Worm (Caenorhabditis elegans): ENCODE measurements around the gene F59B2.3.

The F59B2.3 gene

DNA sequence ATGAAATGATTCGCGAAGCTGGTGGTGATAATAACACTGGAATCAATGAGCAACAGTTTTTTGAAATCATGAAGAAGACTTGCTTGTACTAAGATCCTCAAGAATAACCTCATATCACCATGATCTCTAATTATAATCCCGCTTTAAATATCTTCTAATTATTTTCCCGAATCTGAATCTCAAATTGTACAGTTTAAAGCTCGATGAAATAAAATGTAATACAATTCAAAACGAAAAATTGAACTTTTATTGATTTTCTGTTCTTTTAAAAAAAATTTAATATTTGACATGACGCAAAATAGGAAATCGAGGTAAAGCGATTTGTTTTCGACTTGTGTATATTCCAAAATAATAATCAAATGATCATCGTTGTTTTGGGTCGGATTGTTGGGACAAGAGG is 24.7 kb downstream of the F59B2.3 start (continued):
- no peak for TF ChIP-seq F55B11.4 (tag; optimal IDR thresholded peaks at IDR 0.05; ENCODE audit: borderline replicate concordance, insufficient read depth)
- TF ChIP-seq egl-18 (GFP tag; IDR thresholded peaks at IDR 0.05) = no peak
- TF ChIP-seq rec-8 (tag; optimal IDR thresholded peaks at IDR 0.05) = no peak
- no peak for TF ChIP-seq dpff-1 (tag; optimal IDR thresholded peaks at IDR 0.05)
- TF ChIP-seq ztf-18 (tag; optimal IDR thresholded peaks at IDR 0.05) = peak; percentile 17
- peak; percentile 26 for TF ChIP-seq zim-3 (tag; optimal IDR thresholded peaks at IDR 0.05)
- no peak for TF ChIP-seq unc-62 (GFP tag; optimal IDR thresholded peaks at IDR 0.05)
- no peak for TF ChIP-seq ceh-27 (GFP tag; optimal IDR thresholded peaks at IDR 0.05)
- TF ChIP-seq lag-1 (GFP tag; IDR thresholded peaks at IDR 0.05) = no peak
- TF ChIP-seq F33H1.4 (GFP tag; IDR thresholded peaks at IDR 0.05) = no peak
- TF ChIP-seq efl-1 (GFP tag; optimal IDR thresholded peaks at IDR 0.05) = no peak
- TF ChIP-seq him-1 (tag; optimal IDR thresholded peaks at IDR 0.05) = no peak
- TF ChIP-seq let-526 (GFP tag; IDR thresholded peaks at IDR 0.05) = no peak
- no peak for TF ChIP-seq ZK185.1 (tag; optimal IDR thresholded peaks at IDR 0.05; ENCODE audit: poor library complexity, severe bottlenecking)
- TF ChIP-seq F23B12.7 (tag; optimal IDR thresholded peaks at IDR 0.05; ENCODE audit: insufficient read depth) = peak; percentile 23
- no peak for TF ChIP-seq mes-4 (tag; optimal IDR thresholded peaks at IDR 0.05)
- no peak for TF ChIP-seq F52B5.7 (tag; optimal IDR thresholded peaks at IDR 0.05)
- 0 out of 2 replicates have a peak, but pooled peaks have one; percentile 31 for TF ChIP-seq madf-6 (GFP tag; IDR thresholded peaks at IDR 0.05)
- TF ChIP-seq madf-10 (tag; optimal IDR thresholded peaks at IDR 0.05) = no peak
- TF ChIP-seq tbp1 (GFP tag; optimal IDR thresholded peaks at IDR 0.05) = no peak
- TF ChIP-seq snpc-1.3 (tag; optimal IDR thresholded peaks at IDR 0.05; ENCODE audit: insufficient read depth) = no peak
- no peak for TF ChIP-seq egrh-3 (GFP tag; IDR thresholded peaks at IDR 0.05)
- TF ChIP-seq F57A8.1 (GFP tag; optimal IDR thresholded peaks at IDR 0.05) = no peak
- no peak for TF ChIP-seq nfya-1 (tag; optimal IDR thresholded peaks at IDR 0.05; ENCODE audit: borderline replicate concordance, insufficient read depth)
- TF ChIP-seq nhr-179 (tag; optimal IDR thresholded peaks at IDR 0.05) = no peak
- no peak for TF ChIP-seq ccch-3 (GFP tag; optimal IDR thresholded peaks at IDR 0.05)
- peak; percentile 72; the same call in 1 of the 2 replicates for TF ChIP-seq Y95B8A.8 (GFP tag; IDR thresholded peaks at IDR 0.05)
- TF ChIP-seq nhr-90 (tag; optimal IDR thresholded peaks at IDR 0.05) = no peak
- no peak for TF ChIP-seq ztf-28 (GFP tag; IDR thresholded peaks at IDR 0.05)
- TF ChIP-seq somi-1 (GFP tag; optimal IDR thresholded peaks at IDR 0.05) = peak; percentile 38
- no peak for TF ChIP-seq pbrm-1 (GFP tag; IDR thresholded peaks at IDR 0.05)
- no peak for TF ChIP-seq akir-1 (GFP tag; optimal IDR thresholded peaks at IDR 0.05)
- peak; percentile 47; the same call in 1 of the 2 replicates for TF ChIP-seq hsf-1 (GFP tag; IDR thresholded peaks at IDR 0.05)
- no peak for TF ChIP-seq F57C9.4 (tag; optimal IDR thresholded peaks at IDR 0.05)
- peak; percentile 73 for TF ChIP-seq B0336.3 (GFP tag; IDR thresholded peaks at IDR 0.05)
- TF ChIP-seq ztf-25 (GFP tag; IDR thresholded peaks at IDR 0.05) = no peak
- TF ChIP-seq gei-17 (GFP tag; optimal IDR thresholded peaks at IDR 0.05) = no peak
- TF ChIP-seq lsy-27 (tag; optimal IDR thresholded peaks at IDR 0.05; ENCODE audit: borderline replicate concordance, insufficient read depth) = no peak
- no peak for TF ChIP-seq B0261.1 (tag; optimal IDR thresholded peaks at IDR 0.05)
- TF ChIP-seq F39B2.1 (GFP tag; IDR thresholded peaks at IDR 0.05) = no peak
- no peak for TF ChIP-seq bed-1 (GFP tag; IDR thresholded peaks at IDR 0.05)
- TF ChIP-seq ceh-100 (GFP tag; IDR thresholded peaks at IDR 0.05) = no peak
- peak; percentile 27 for TF ChIP-seq atf-7 (tag; optimal IDR thresholded peaks at IDR 0.05)
- TF ChIP-seq athp-1 (tag; optimal IDR thresholded peaks at IDR 0.05) = peak; percentile 48
- peak; percentile 28 for TF ChIP-seq F10E7.11 (tag; optimal IDR thresholded peaks at IDR 0.05)
- peak; percentile 25 for TF ChIP-seq hrde-1 (tag; optimal IDR thresholded peaks at IDR 0.05; ENCODE audit: borderline replicate concordance)
- TF ChIP-seq aptf-3 (GFP tag; IDR thresholded peaks at IDR 0.05) = no peak
- TF ChIP-seq repo-1 (tag; optimal IDR thresholded peaks at IDR 0.05) = peak; percentile 70

Data from whole organism, young adult.